Worm (Caenorhabditis elegans): Measurements from ENCODE around the gene C35C5.8.

C35C5.8 gene

DNA sequence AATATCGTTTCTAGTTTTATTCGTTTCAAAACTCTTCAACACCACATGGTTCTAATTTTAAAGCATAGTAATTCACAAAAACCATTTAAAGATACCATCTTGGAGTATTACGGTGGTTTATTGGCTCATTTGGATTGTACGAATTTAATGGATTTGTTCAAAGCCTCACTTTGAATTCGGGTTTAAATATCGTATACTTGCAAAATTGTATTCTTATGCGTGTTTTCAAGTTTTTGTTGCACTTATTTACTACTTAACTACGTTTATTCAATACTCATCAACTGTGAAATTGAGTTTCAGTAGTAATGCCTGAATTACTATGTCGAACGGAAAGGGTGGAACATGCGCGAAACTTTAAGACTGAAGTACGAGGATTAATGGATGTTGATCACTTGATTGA lies 52.0 kb downstream of the C35C5.8 start, which contains the start of gene abts-2:
Gene abts-2 (plus strand): TSS at position 301 of the 400 bp plus-strand sequence.
- no peak for TF ChIP-seq ceh-39 (tag; optimal IDR thresholded peaks at IDR 0.05)
- TF ChIP-seq tbx-8 (GFP tag; optimal IDR thresholded peaks at IDR 0.05), result no peak
- no peak for TF ChIP-seq pha-4 (tag; optimal IDR thresholded peaks at IDR 0.05)
- no peak for TF ChIP-seq mab-5 (tag; optimal IDR thresholded peaks at IDR 0.05)
- no peak for TF ChIP-seq hlh-1 (tag; optimal IDR thresholded peaks at IDR 0.05)
- no peak for TF ChIP-seq nhr-28 (tag; optimal IDR thresholded peaks at IDR 0.05)
- no peak for TF ChIP-seq flh-1 (GFP tag; optimal IDR thresholded peaks at IDR 0.05)

DNA sequence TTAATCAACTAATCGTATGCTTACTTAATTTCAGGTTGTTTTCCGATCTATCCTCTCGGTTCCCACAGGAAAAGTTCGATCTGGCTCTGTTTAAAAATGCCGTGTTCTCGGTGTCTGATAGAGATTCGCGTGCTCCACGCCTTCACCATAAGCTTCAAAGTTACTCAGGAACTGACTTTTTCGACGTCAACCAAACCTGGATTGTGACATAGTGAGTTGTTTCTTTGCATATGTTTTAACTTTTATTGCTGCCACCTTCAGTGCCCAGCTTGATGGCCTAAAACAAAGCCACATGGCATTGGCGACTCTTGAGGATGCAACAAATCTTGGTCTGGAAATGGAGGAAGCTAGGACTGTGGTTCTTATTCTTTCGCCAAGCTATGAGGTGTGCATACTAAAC lies 52.5 kb downstream of the C35C5.8 start:
- TF ChIP-seq blmp-1 (tag; optimal IDR thresholded peaks at IDR 0.05) (no peak), nhr-28 (tag; optimal IDR thresholded peaks at IDR 0.05) (no peak), hlh-1 (tag; optimal IDR thresholded peaks at IDR 0.05) (no peak), unc-39 (tag; optimal IDR thresholded peaks at IDR 0.05) (no peak), sptf-1 (tag; optimal IDR thresholded peaks at IDR 0.05) (no peak)

Data from whole organism, mixed stage, embryonic.